Fruit fly (Drosophila melanogaster) whole organism, prepupa: ENCODE data around the gene nis.
A peak's percentile ranks its signal among the peaks of the same experiment; 100 is the strongest.

Source experiments
- CG10631 ChIP-seq: fragments of 200-800 bp; sonication (Bioruptor generic); optimal IDR thresholded peaks from 2 replicates; lab custom pipeline; 2016; ENCODE audit warnings: missing biosample characterization, missing genetic modification characterization
- CG10669 ChIP-seq: fragments of 200-800 bp; sonication (Bioruptor generic); optimal IDR thresholded peaks from 3 replicates; lab custom pipeline; 2018; ENCODE audit warnings: missing biosample characterization, mild to moderate bottlenecking, missing genetic modification characterization, moderate library complexity
- CG11294 ChIP-seq: fragments of 200-800 bp; sonication (Bioruptor generic); IDR thresholded peaks from 2 replicates; pipeline ENCODE4 v1.3.6; 2022; ENCODE audit warnings: missing biosample characterization, missing genetic modification characterization
- CG11762 ChIP-seq: fragments of 200-800 bp; sonication (Bioruptor generic); optimal IDR thresholded peaks from 3 replicates; lab custom pipeline; 2016; ENCODE audit warnings: missing biosample characterization, missing genetic modification characterization; ENCODE audit not compliant: insufficient read depth
- CG15336 ChIP-seq: fragments of 200-800 bp; sonication (Bioruptor generic); IDR thresholded peaks from 2 replicates; pipeline ENCODE4 v1.3.6; 2022; ENCODE audit warnings: missing biosample characterization, missing genetic modification characterization
- CG1621 ChIP-seq: fragments of 200-800 bp; sonication (Bioruptor generic); optimal IDR thresholded peaks from 3 replicates; lab custom pipeline; 2018; ENCODE audit warnings: missing biosample characterization, mild to moderate bottlenecking, missing genetic modification characterization
- CG3032 ChIP-seq: fragments of 200-800 bp; optimal IDR thresholded peaks from 2 replicates; lab custom pipeline; 2019; ENCODE audit warnings: missing biosample characterization, mild to moderate bottlenecking, missing genetic modification characterization, moderate library complexity
- CG32006 ChIP-seq: fragments of 200-800 bp; sonication (Bioruptor generic); optimal IDR thresholded peaks from 3 replicates; lab custom pipeline; 2017; ENCODE audit warnings: missing biosample characterization, mild to moderate bottlenecking, missing genetic modification characterization
- CG34406 ChIP-seq: fragments of 200-800 bp; sonication (Bioruptor generic); optimal IDR thresholded peaks from 3 replicates; lab custom pipeline; 2016; ENCODE audit warnings: missing biosample characterization, missing genetic modification characterization
- CG3919 ChIP-seq: fragments of 200-800 bp; sonication (Bioruptor generic); optimal IDR thresholded peaks from 3 replicates; lab custom pipeline; 2016; ENCODE audit warnings: missing biosample characterization, missing genetic modification characterization
- CG6163 ChIP-seq: fragments of 200-800 bp; sonication (Bioruptor generic); IDR thresholded peaks from 3 replicates; pipeline ENCODE4 v1.3.6; 2022; ENCODE audit warnings: missing biosample characterization, missing genetic modification characterization
- CG6276 ChIP-seq: fragments of 200-800 bp; sonication (Bioruptor generic); optimal IDR thresholded peaks from 2 replicates; lab custom pipeline; 2017; ENCODE audit warnings: missing biosample characterization, mild to moderate bottlenecking, missing genetic modification characterization
- CG6792 ChIP-seq: fragments of 200-800 bp; sonication (Bioruptor generic); optimal IDR thresholded peaks from 3 replicates; lab custom pipeline; 2016; ENCODE audit warnings: missing biosample characterization, missing genetic modification characterization
- CG6808 ChIP-seq: fragments of 200-800 bp; sonication (Bioruptor generic); optimal IDR thresholded peaks from 3 replicates; lab custom pipeline; 2017; ENCODE audit warnings: missing biosample characterization, missing genetic modification characterization, mild to moderate bottlenecking, moderate library complexity, missing genetic modification reagents
- CG6854 ChIP-seq: fragments of 200-800 bp; sonication (Bioruptor generic); optimal IDR thresholded peaks from 2 replicates; lab custom pipeline; 2017; ENCODE audit warnings: missing biosample characterization, mild to moderate bottlenecking, missing genetic modification characterization
- CG8119 ChIP-seq: fragments of 200-800 bp; sonication (Bioruptor generic); IDR thresholded peaks from 3 replicates; pipeline ENCODE4 v1.3.6; 2022; ENCODE audit warnings: missing biosample characterization, missing genetic modification characterization
- CG8632 ChIP-seq: fragments of 200-800 bp; sonication (Bioruptor generic); optimal IDR thresholded peaks from 3 replicates; lab custom pipeline; 2016; ENCODE audit warnings: missing biosample characterization, missing genetic modification characterization
- CG9139 ChIP-seq: fragments of 200-800 bp; sonication (Bioruptor generic); optimal IDR thresholded peaks from 3 replicates; lab custom pipeline; 2017; ENCODE audit warnings: missing biosample characterization, mild to moderate bottlenecking, missing genetic modification characterization
- Eip78C ChIP-seq: fragments of 200-800 bp; sonication (Bioruptor generic); peaks from one replicate; lab custom pipeline; 2016; ENCODE audit warnings: missing biosample characterization, missing genetic modification characterization
- Eip93F ChIP-seq: fragments of 200-800 bp; sonication (Bioruptor generic); optimal IDR thresholded peaks from 2 replicates; lab custom pipeline; 2016; ENCODE audit warnings: missing biosample characterization, mild to moderate bottlenecking, missing genetic modification characterization
- Ets21C ChIP-seq: fragments of 200-800 bp; sonication (Bioruptor generic); optimal IDR thresholded peaks from 3 replicates; lab custom pipeline; 2016; ENCODE audit warnings: missing biosample characterization, missing genetic modification characterization
- Ets96B ChIP-seq: fragments of 200-800 bp; optimal IDR thresholded peaks from 2 replicates; lab custom pipeline; 2019; ENCODE audit warnings: missing biosample characterization, mild to moderate bottlenecking, missing genetic modification characterization, moderate library complexity
- Hr39 ChIP-seq: fragments of 200-800 bp; sonication (Bioruptor generic); optimal IDR thresholded peaks from 2 replicates; lab custom pipeline; 2016; ENCODE audit warnings: missing biosample characterization, missing genetic modification characterization
- Hr4 ChIP-seq: fragments of 200-800 bp; sonication (Bioruptor generic); optimal IDR thresholded peaks from 3 replicates; lab custom pipeline; 2016; ENCODE audit warnings: missing biosample characterization, missing genetic modification characterization
- Met ChIP-seq: fragments of 200-800 bp; sonication (Bioruptor generic); optimal IDR thresholded peaks from 3 replicates; lab custom pipeline; 2016; ENCODE audit warnings: missing biosample characterization, missing genetic modification characterization
- OdsH ChIP-seq: fragments of 200-800 bp; sonication (Bioruptor generic); optimal IDR thresholded peaks from 3 replicates; lab custom pipeline; 2016; ENCODE audit warnings: missing biosample characterization, missing genetic modification characterization
- Smox ChIP-seq: fragments of 200-800 bp; sonication (Bioruptor generic); optimal IDR thresholded peaks from 3 replicates; lab custom pipeline; 2016; ENCODE audit warnings: missing biosample characterization, missing genetic modification characterization
- Sox102F ChIP-seq: fragments of 200-800 bp; sonication (Bioruptor generic); optimal IDR thresholded peaks from 2 replicates; lab custom pipeline; 2016; ENCODE audit warnings: missing biosample characterization, mild to moderate bottlenecking, missing genetic modification characterization
- Sox14 ChIP-seq: fragments of 200-800 bp; sonication (Bioruptor generic); optimal IDR thresholded peaks from 3 replicates; lab custom pipeline; 2016; ENCODE audit warnings: missing biosample characterization, missing genetic modification characterization
- Sox15 ChIP-seq: fragments of 200-800 bp; sonication (Bioruptor generic); optimal IDR thresholded peaks from 3 replicates; lab custom pipeline; 2016; ENCODE audit warnings: missing biosample characterization, missing genetic modification characterization
- acj6 ChIP-seq: fragments of 200-800 bp; sonication (Bioruptor generic); optimal IDR thresholded peaks from 3 replicates; lab custom pipeline; 2016; ENCODE audit warnings: missing biosample characterization, missing genetic modification characterization
- dac ChIP-seq: fragments of 200-800 bp; sonication (Bioruptor generic); optimal IDR thresholded peaks from 2 replicates; lab custom pipeline; 2017; ENCODE audit warnings: missing biosample characterization, mild to moderate bottlenecking, missing genetic modification characterization
- dsx ChIP-seq: fragments of 200-800 bp; optimal IDR thresholded peaks from 3 replicates; lab custom pipeline; 2019; ENCODE audit warnings: missing biosample characterization, mild to moderate bottlenecking, missing genetic modification characterization, moderate library complexity; ENCODE audit not compliant: poor library complexity, severe bottlenecking
- eg ChIP-seq: fragments of 200-800 bp; sonication (Bioruptor generic); IDR thresholded peaks from 3 replicates; pipeline ENCODE4 v1.3.6; 2022; ENCODE audit warnings: missing biosample characterization, missing genetic modification characterization
- fkh ChIP-seq: fragments of 200-800 bp; sonication (Bioruptor generic); optimal IDR thresholded peaks from 3 replicates; lab custom pipeline; 2017; ENCODE audit warnings: missing biosample characterization, mild to moderate bottlenecking, missing genetic modification characterization, moderate library complexity
- spab ChIP-seq: fragments of 200-800 bp; sonication (Bioruptor generic); optimal IDR thresholded peaks from 2 replicates; lab custom pipeline; 2017; ENCODE audit warnings: missing biosample characterization, mild to moderate bottlenecking, missing genetic modification characterization, missing genetic modification reagents
- ss ChIP-seq, 2 experiments: fragments of 200-800 bp; sonication (Bioruptor generic); optimal IDR thresholded peaks; 2 replicates in 1 of 2; 3 replicates in 1 of 2; lab custom pipeline; 2017 to 2018; ENCODE audit warnings: mild to moderate bottlenecking in 2 of 2, missing biosample characterization in 2 of 2, missing genetic modification characterization in 2 of 2, moderate library complexity in 1 of 2
- topi ChIP-seq: fragments of 200-800 bp; sonication (Bioruptor generic); optimal IDR thresholded peaks from 3 replicates; lab custom pipeline; 2016; ENCODE audit warnings: missing biosample characterization, missing genetic modification characterization
- vri ChIP-seq: fragments of 200-800 bp; sonication (Bioruptor generic); optimal IDR thresholded peaks from 3 replicates; lab custom pipeline; 2016; ENCODE audit warnings: missing biosample characterization, mild to moderate bottlenecking, missing genetic modification characterization

The nis gene

dm6 chr2L:1556697-1557564, 30.0 kb downstream of the nis start (continued):
- TF ChIP-seq CG32006 (GFP tag; lab: Kevin White, UChicago) (peak; percentile 24), Hr4 (GFP tag; lab: Kevin White, UChicago) (no peak), CG34406 (GFP tag; lab: Kevin White, UChicago) (peak; percentile 17), CG8632 (peak; percentile 28), OdsH (GFP tag; lab: Kevin White, UChicago) (peak; percentile 15), dac (no peak), fkh (GFP tag; lab: Kevin White, UChicago) (no peak), CG6854 (GFP tag; lab: Kevin White, UChicago) (peak; percentile 20), CG10669 (GFP tag; lab: Kevin White, UChicago) (no peak), Eip93F (GFP tag; lab: Kevin White, UChicago) (no peak), eg (0 out of 3 replicates have a peak, but pooled peaks have one; percentile 6), spab (GFP tag; lab: Kevin White, UChicago) (no peak), Ets96B (tag; lab: Kevin White, UChicago) (peak; percentile 32)

- TF ChIP-seq CG3919 (GFP tag; lab: Kevin White, UChicago) (peak; percentile 31), Smox (GFP tag; lab: Kevin White, UChicago) (no peak), eg (peak; percentile 44; the same call in 1 of the 3 replicates), dac (no peak), topi (no peak), Hr39 (no peak), Sox14 (GFP tag; lab: Kevin White, UChicago) (no peak), Ets21C (GFP tag; lab: Kevin White, UChicago) (no peak), CG8119 (GFP tag; lab: Robert Waterston, UW) (no peak), Sox102F (GFP tag; lab: Kevin White, UChicago) (no peak), Eip78C (GFP tag; lab: Kevin White, UChicago) (peak; percentile 76), Sox15 (GFP tag; lab: Kevin White, UChicago) (no peak), acj6 (no peak), vri (no peak), CG6854 (GFP tag; lab: Kevin White, UChicago) (peak; percentile 52), CG1621 (peak; percentile 1), CG9139 (GFP tag; lab: Kevin White, UChicago) (peak; percentile 4), Met (no peak), CG6808 (no peak), CG11294 (GFP tag; lab: Robert Waterston, UW) (no peak), CG6792 (GFP tag; lab: Kevin White, UChicago) (no peak), CG3032 (tag; lab: Kevin White, UChicago) (no peak), CG15336 (peak; percentile 8; the same call in 1 of the 2 replicates), CG6276 (peak; percentile 13), CG11762 (no peak), CG10631 (GFP tag; lab: Kevin White, UChicago) (no peak), ss (GFP tag; optimal IDR thresholded peaks at IDR 0.05; lab: Kevin White, UChicago) (peak in 1 of 2 experiments; percentile 33), dsx (GFP tag; lab: Kevin White, UChicago) (peak; percentile 25), CG6163 (GFP tag; lab: Robert Waterston, UW) (peak; percentile 29; the same call in 1 of the 3 replicates)
Measured at dm6 chr2L:1554954-1555353, 32.0 kb downstream of the nis start, which contains the start of gene haf. Gene haf (plus strand): TSS chr2L:1555129.
